Worm (Caenorhabditis elegans): ENCODE data around the gene mpk-2.

The mpk-2 gene

ce11 chrII:5060719-5061118 lies 43.2 kb upstream of the mpk-2 start, which contains the start of gene pho-12:
Gene pho-12 (minus strand): TSS chrII:5060819.
- TF ChIP-seq nhr-85 (tag) (no peak), ets-5 (GFP tag; IDR thresholded peaks at IDR 0.05) (no peak), ama-1 (optimal IDR thresholded peaks at IDR 0.05) (no peak), mef-2 (tag; optimal IDR thresholded peaks at IDR 0.05) (no peak), grh-1 (GFP tag; IDR thresholded peaks at IDR 0.05) (no peak), nhr-76 (tag; optimal IDR thresholded peaks at IDR 0.05) (no peak), elt-3 (tag; optimal IDR thresholded peaks at IDR 0.05) (no peak), C04F5.9 (tag; optimal IDR thresholded peaks at IDR 0.05) (no peak), unc-86 (tag; optimal IDR thresholded peaks at IDR 0.05) (no peak), sup-37 (GFP tag; optimal IDR thresholded peaks at IDR 0.05) (no peak), efl-3 (GFP tag; optimal IDR thresholded peaks at IDR 0.05) (no peak), aha-1 (tag; optimal IDR thresholded peaks at IDR 0.05) (no peak), dpl-1 (GFP tag; optimal IDR thresholded peaks at IDR 0.05) (no peak), elt-2 (tag; optimal IDR thresholded peaks at IDR 0.05) (no peak), hpl-2 (GFP tag; optimal IDR thresholded peaks at IDR 0.05) (no peak), tbx-2 (tag; optimal IDR thresholded peaks at IDR 0.05) (no peak), sox-4 (tag; optimal IDR thresholded peaks at IDR 0.05) (no peak)

- TF ChIP-seq pqm-1 (tag; optimal IDR thresholded peaks at IDR 0.05), result no peak
- TF ChIP-seq irx-1 (tag; optimal IDR thresholded peaks at IDR 0.05), result no peak
- peak; percentile 71 for TF ChIP-seq isw-1 (GFP tag; IDR thresholded peaks at IDR 0.05)
- TF ChIP-seq rnt-1 (tag; optimal IDR thresholded peaks at IDR 0.05), result peak; percentile 82
- TF ChIP-seq mdl-1 (tag; optimal IDR thresholded peaks at IDR 0.05), result peak in 1 of 2 experiments; percentile 42
- peak; percentile 41 for TF ChIP-seq lin-13 (GFP tag; optimal IDR thresholded peaks at IDR 0.05)
- TF ChIP-seq elt-3 (tag; optimal IDR thresholded peaks at IDR 0.05), result peak in 1 of 6 experiments; percentile 80
- TF ChIP-seq unc-62 (GFP tag; optimal IDR thresholded peaks at IDR 0.05), result no peak
- TF ChIP-seq nhr-84 (tag; optimal IDR thresholded peaks at IDR 0.05), result no peak
- TF ChIP-seq sup-37 (GFP tag; optimal IDR thresholded peaks at IDR 0.05), result no peak
- no peak for TF ChIP-seq sptf-1 (tag; optimal IDR thresholded peaks at IDR 0.05)
- TF ChIP-seq ama-1 (optimal IDR thresholded peaks at IDR 0.05), result no peak
- no peak for TF ChIP-seq nhr-237 (tag; optimal IDR thresholded peaks at IDR 0.05)
- TF ChIP-seq snpc-4 (tag; optimal IDR thresholded peaks at IDR 0.05), result peak; percentile 63
- no peak for TF ChIP-seq alr-1 (tag; optimal IDR thresholded peaks at IDR 0.05; ENCODE audit: borderline replicate concordance)
- TF ChIP-seq ces-1 (GFP tag; optimal IDR thresholded peaks at IDR 0.05), result no peak
- no peak for TF ChIP-seq efl-3 (GFP tag; optimal IDR thresholded peaks at IDR 0.05)
- peak; percentile 69 for TF ChIP-seq mep-1 (tag; optimal IDR thresholded peaks at IDR 0.05)
- TF ChIP-seq nhr-77 (tag; optimal IDR thresholded peaks at IDR 0.05), result peak; percentile 62
- no peak for TF ChIP-seq grh-1 (GFP tag; IDR thresholded peaks at IDR 0.05)
- TF ChIP-seq nhr-11 (tag; optimal IDR thresholded peaks at IDR 0.05), result no peak
- no peak for TF ChIP-seq nhr-28 (tag; optimal IDR thresholded peaks at IDR 0.05)
- no peak for TF ChIP-seq lin-39 (tag; optimal IDR thresholded peaks at IDR 0.05)
- TF ChIP-seq xbp-1 (tag; optimal IDR thresholded peaks at IDR 0.05), result peak; percentile 56
- no peak for TF ChIP-seq elt-2 (tag; optimal IDR thresholded peaks at IDR 0.05)
- TF ChIP-seq fkh-8 (tag; optimal IDR thresholded peaks at IDR 0.05), result peak; percentile 75
- TF ChIP-seq F16B12.6 (tag; optimal IDR thresholded peaks at IDR 0.05), result peak; percentile 65
- peak; percentile 84 to 94 for TF ChIP-seq lin-35 (GFP tag; optimal IDR thresholded peaks at IDR 0.05)
- TF ChIP-seq hlh-17 (GFP tag; optimal IDR thresholded peaks at IDR 0.05; ENCODE audit: borderline replicate concordance), result no peak
- TF ChIP-seq aly-2 (tag; optimal IDR thresholded peaks at IDR 0.05), result peak; percentile 28
- TF ChIP-seq ceh-88 (GFP tag; IDR thresholded peaks at IDR 0.05), result peak; percentile 46; the same call in 1 of the 2 replicates
- TF ChIP-seq lin-14 (GFP tag; optimal IDR thresholded peaks at IDR 0.05), result peak; percentile 69
- peak; percentile 49 for TF ChIP-seq unc-86 (tag; optimal IDR thresholded peaks at IDR 0.05)
- TF ChIP-seq dpl-1 (GFP tag; optimal IDR thresholded peaks at IDR 0.05), result peak; percentile 82 to 91 (median 84)
- no peak for TF ChIP-seq fkh-4 (tag; optimal IDR thresholded peaks at IDR 0.05; ENCODE audit: borderline replicate concordance)
- peak; percentile 25; the same call in 1 of the 2 replicates for TF ChIP-seq unc-98 (GFP tag; IDR thresholded peaks at IDR 0.05)
- TF ChIP-seq nhr-20 (tag; optimal IDR thresholded peaks at IDR 0.05), result peak; percentile 66
- TF ChIP-seq mef-2 (tag; optimal IDR thresholded peaks at IDR 0.05), result peak; percentile 51
- peak in 1 of 2 experiments; percentile 48 for TF ChIP-seq ztf-11 (tag; optimal IDR thresholded peaks at IDR 0.05)
- TF ChIP-seq fos-1 (tag; optimal IDR thresholded peaks at IDR 0.05), result peak; percentile 54
- no peak for TF ChIP-seq mab-9 (GFP tag; IDR thresholded peaks at IDR 0.05)
- TF ChIP-seq nhr-19 (GFP tag; conservative IDR thresholded peaks at IDR 0.05), result peak; percentile 56
These were observed 42.0 kb upstream of the mpk-2 start, which contains the start of gene smc-5 for ce11 chrII:5061794-5062368. Gene smc-5 (plus strand): TSS chrII:5062125.
